Worm (Caenorhabditis elegans) whole organism, L4 larva: ENCODE results near the gene Y82E9BR.10.

Source experiments
- D1046.2 ChIP-seq: fragments of 200-800 bp; sonication (Bioruptor generic); IDR thresholded peaks from 2 replicates; pipeline ENCODE4 v1.3.6; 2022; ENCODE audit warnings: missing genetic modification characterization, missing compliant biosample characterization
- F26F4.8 ChIP-seq: fragments of 200-800 bp; sonication (Bioruptor generic); conservative IDR thresholded peaks from 2 replicates; pipeline ENCODE4 v1.3.6; 2022; ENCODE audit warnings: missing genetic modification characterization, missing compliant biosample characterization
- F37D6.2 ChIP-seq: sonication (generic microtip); optimal IDR thresholded peaks from 2 replicates; lab custom pipeline; 2016; ENCODE audit warnings: mild to moderate bottlenecking, missing genetic modification characterization, missing compliant biosample characterization
- F49E8.2 ChIP-seq: sonication (generic microtip); optimal IDR thresholded peaks from 2 replicates; lab custom pipeline; 2016; ENCODE audit warnings: missing compliant biosample characterization, mild to moderate bottlenecking, missing genetic modification characterization, borderline replicate concordance
- T20F7.1 ChIP-seq: fragments of 200-800 bp; sonication (Bioruptor generic); optimal IDR thresholded peaks from 2 replicates; lab custom pipeline; 2018; ENCODE audit warnings: mild to moderate bottlenecking, missing genetic modification characterization, missing compliant biosample characterization
- T26A8.4 ChIP-seq: fragments of 200-800 bp; sonication (Bioruptor generic); IDR thresholded peaks from 2 replicates; pipeline ENCODE4 v1.3.6; 2022; ENCODE audit warnings: missing genetic modification characterization, missing compliant biosample characterization
- Y48G9A.11 ChIP-seq: fragments of 200-800 bp; sonication (Bioruptor generic); IDR thresholded peaks from 2 replicates; pipeline ENCODE4 v1.3.6; 2022; ENCODE audit warnings: missing genetic modification reagents, missing genetic modification characterization, missing compliant biosample characterization
- Y75B8A.6 ChIP-seq: fragments of 200-800 bp; sonication (Bioruptor generic); IDR thresholded peaks from 2 replicates; pipeline ENCODE4 v1.3.6; 2022; ENCODE audit warnings: missing genetic modification reagents, missing genetic modification characterization, missing compliant biosample characterization
- ZK337.2 ChIP-seq: fragments of 200-800 bp; sonication (Bioruptor generic); IDR thresholded peaks from 2 replicates; pipeline ENCODE4 v1.3.6; 2022; ENCODE audit warnings: missing genetic modification reagents, missing genetic modification characterization, missing compliant biosample characterization
- ZK546.5 ChIP-seq, 2 experiments: sonication (generic microtip); optimal IDR thresholded peaks; 2 replicates each; lab custom pipeline; 2017; ENCODE audit warnings: missing biosample characterization in 2 of 2, missing genetic modification characterization in 2 of 2
- aly-2 ChIP-seq: sonication (generic microtip); optimal IDR thresholded peaks from 2 replicates; lab custom pipeline; 2018; ENCODE audit warnings: missing biosample characterization, missing genetic modification characterization
- ama-1 ChIP-seq: fragments of 150-350 bp; optimal IDR thresholded peaks from 2 replicates; lab custom pipeline; 2014; ENCODE audit warnings: inconsistent platforms, mixed read lengths
- attf-4 ChIP-seq: sonication (generic microtip); optimal IDR thresholded peaks from 3 replicates; lab custom pipeline; 2017; ENCODE audit warnings: missing biosample characterization, missing genetic modification characterization
- ceh-28 ChIP-seq: fragments of 150-350 bp; optimal IDR thresholded peaks from 2 replicates; lab custom pipeline; 2014; ENCODE audit warnings: missing biosample characterization, missing genetic modification reagents, missing genetic modification characterization
- ceh-32 ChIP-seq: sonication (generic microtip); optimal IDR thresholded peaks from 2 replicates; lab custom pipeline; 2016; ENCODE audit warnings: mild to moderate bottlenecking, missing genetic modification characterization, missing compliant biosample characterization; ENCODE audit not compliant: poor library complexity
- ceh-44 ChIP-seq: fragments of 200-800 bp; sonication (Bioruptor generic); IDR thresholded peaks from 2 replicates; pipeline ENCODE4 v1.3.6; 2022; ENCODE audit warnings: missing genetic modification reagents, missing genetic modification characterization, missing compliant biosample characterization
- ceh-82 ChIP-seq: sonication (generic microtip); optimal IDR thresholded peaks from 2 replicates; lab custom pipeline; 2017; ENCODE audit warnings: missing biosample characterization, missing genetic modification characterization
- ces-1 ChIP-seq: fragments of 150-350 bp; sonication (generic microtip); optimal IDR thresholded peaks from 4 replicates; lab custom pipeline; 2014; ENCODE audit warnings: missing biosample characterization, missing genetic modification reagents, missing genetic modification characterization
- daf-16 ChIP-seq, 3 experiments: sonication (generic microtip); optimal IDR thresholded peaks; 2 replicates each; lab custom pipeline; 2016 to 2017; ENCODE audit warnings: missing genetic modification characterization in 3 of 3, missing genetic modification reagents in 3 of 3, mild to moderate bottlenecking in 2 of 3, missing compliant biosample characterization in 2 of 3, missing biosample characterization in 1 of 3, moderate library complexity in 1 of 3
- dmd-6 ChIP-seq: fragments of 200-800 bp; sonication (Bioruptor generic); IDR thresholded peaks from 2 replicates; pipeline ENCODE4 v1.3.6; 2022; ENCODE audit warnings: missing genetic modification reagents, missing genetic modification characterization, missing compliant biosample characterization
- dmd-8 ChIP-seq: fragments of 200-800 bp; sonication (Bioruptor generic); IDR thresholded peaks from 2 replicates; pipeline ENCODE4 v1.3.6; 2022; ENCODE audit warnings: missing genetic modification characterization, missing compliant biosample characterization
- dpl-1 ChIP-seq: fragments of 150-350 bp; optimal IDR thresholded peaks from 2 replicates; lab custom pipeline; 2014; ENCODE audit warnings: missing biosample characterization, missing genetic modification reagents, missing genetic modification characterization
- dve-1 ChIP-seq: sonication (generic microtip); optimal IDR thresholded peaks from 2 replicates; lab custom pipeline; 2017; ENCODE audit warnings: antibody characterized with exemption, mild to moderate bottlenecking, missing genetic modification characterization, missing compliant biosample characterization; ENCODE audit not compliant: insufficient read depth
- egl-27 ChIP-seq: sonication (generic microtip); optimal IDR thresholded peaks from 3 replicates; lab custom pipeline; 2017; ENCODE audit warnings: missing biosample characterization, missing genetic modification reagents, missing genetic modification characterization
- egl-43 ChIP-seq: fragments of 200-800 bp; sonication (Bioruptor generic); IDR thresholded peaks from 2 replicates; pipeline ENCODE4 v1.3.6; 2022; ENCODE audit warnings: missing genetic modification reagents, missing genetic modification characterization, missing compliant biosample characterization
- hif-1 ChIP-seq, 2 experiments: sonication (generic microtip); optimal IDR thresholded peaks; 2 replicates each; lab custom pipeline; 2016 to 2017; ENCODE audit warnings: missing compliant biosample characterization in 2 of 2, missing genetic modification characterization in 2 of 2, missing genetic modification reagents in 2 of 2, missing genotype in 2 of 2, mild to moderate bottlenecking in 1 of 2
- jun-1 ChIP-seq: fragments of 150-350 bp; optimal IDR thresholded peaks from 2 replicates; lab custom pipeline; 2014; ENCODE audit warnings: missing biosample characterization, missing genetic modification reagents, missing genetic modification characterization
- lin-1 ChIP-seq: fragments of 200-800 bp; sonication (Bioruptor generic); IDR thresholded peaks from 2 replicates; pipeline ENCODE4 v1.3.6; 2022; ENCODE audit warnings: missing genetic modification reagents, missing genetic modification characterization, missing compliant biosample characterization
- lin-13 ChIP-seq: fragments of 150-350 bp; optimal IDR thresholded peaks from 2 replicates; lab custom pipeline; 2014; ENCODE audit warnings: missing biosample characterization, missing genetic modification reagents, missing genetic modification characterization
- lin-29 ChIP-seq: fragments of 200-800 bp; sonication (Bioruptor generic); IDR thresholded peaks from 2 replicates; pipeline ENCODE4 v1.3.6; 2022; ENCODE audit warnings: missing genetic modification reagents, missing genetic modification characterization, missing compliant biosample characterization
- madf-9 ChIP-seq: fragments of 200-800 bp; sonication (Bioruptor generic); conservative IDR thresholded peaks from 2 replicates; pipeline ENCODE4 v1.3.6; 2022; ENCODE audit warnings: missing genetic modification reagents, missing genetic modification characterization, missing compliant biosample characterization
- mdl-1 ChIP-seq, 2 experiments: fragments of 150-350 bp in 1 of 2; sonication (generic microtip) in 1 of 2; optimal IDR thresholded peaks; 2 replicates each; lab custom pipeline; 2014 to 2017; ENCODE audit warnings: missing biosample characterization in 2 of 2, missing genetic modification characterization in 2 of 2
- mes-2 ChIP-seq: sonication (generic microtip); optimal IDR thresholded peaks from 2 replicates; lab custom pipeline; 2016; ENCODE audit warnings: missing genotype, mild to moderate bottlenecking, missing genetic modification characterization, missing compliant biosample characterization; ENCODE audit not compliant: poor library complexity, severe bottlenecking
- nhr-111 ChIP-seq: fragments of 200-800 bp; sonication (Bioruptor generic); optimal IDR thresholded peaks from 2 replicates; lab custom pipeline; 2018; ENCODE audit warnings: mild to moderate bottlenecking, missing genetic modification characterization, missing compliant biosample characterization
- nhr-25 ChIP-seq: sonication (generic microtip); optimal IDR thresholded peaks from 2 replicates; lab custom pipeline; 2017; ENCODE audit warnings: missing genetic modification characterization, mild to moderate bottlenecking, missing compliant biosample characterization, antibody characterized with exemption, moderate library complexity, borderline replicate concordance; ENCODE audit not compliant: insufficient read depth
- nhr-41 ChIP-seq: fragments of 200-800 bp; sonication (Bioruptor generic); IDR thresholded peaks from 2 replicates; pipeline ENCODE4 v1.3.6; 2022; ENCODE audit warnings: missing genetic modification reagents, missing genetic modification characterization, missing compliant biosample characterization
- nhr-48 ChIP-seq: sonication (generic microtip); optimal IDR thresholded peaks from 2 replicates; lab custom pipeline; 2016; ENCODE audit warnings: mild to moderate bottlenecking, missing genetic modification characterization, missing compliant biosample characterization
- php-3 ChIP-seq: fragments of 200-800 bp; sonication (Bioruptor generic); IDR thresholded peaks from 2 replicates; pipeline ENCODE4 v1.3.6; 2022; ENCODE audit warnings: missing genetic modification reagents, missing genetic modification characterization, missing compliant biosample characterization
- pqm-1 ChIP-seq: sonication (generic microtip); optimal IDR thresholded peaks from 2 replicates; lab custom pipeline; 2017; ENCODE audit warnings: missing biosample characterization, missing genetic modification characterization
- rbr-2 ChIP-seq: sonication (generic microtip); optimal IDR thresholded peaks from 2 replicates; lab custom pipeline; 2016; ENCODE audit warnings: missing genotype, missing genetic modification characterization, missing compliant biosample characterization
- skn-1 ChIP-seq: fragments of 150-350 bp; optimal IDR thresholded peaks from 2 replicates; lab custom pipeline; 2014; ENCODE audit warnings: missing biosample characterization, missing genetic modification characterization
- snpc-4 ChIP-seq: fragments of 150-350 bp; optimal IDR thresholded peaks from 2 replicates; lab custom pipeline; 2014; ENCODE audit warnings: missing biosample characterization, missing genetic modification characterization
- tag-97 ChIP-seq: fragments of 200-800 bp; sonication (Bioruptor generic); IDR thresholded peaks from 2 replicates; pipeline ENCODE4 v1.3.6; 2022; ENCODE audit warnings: missing genetic modification characterization, missing compliant biosample characterization
- tra-1 ChIP-seq: fragments of 200-800 bp; sonication (Bioruptor generic); IDR thresholded peaks from 2 replicates; pipeline ENCODE4 v1.3.6; 2022; ENCODE audit warnings: missing genetic modification reagents, missing genetic modification characterization, missing compliant biosample characterization
- unc-130 ChIP-seq: sonication (generic microtip); optimal IDR thresholded peaks from 2 replicates; lab custom pipeline; 2016; ENCODE audit warnings: missing genetic modification reagents, missing genetic modification characterization, missing compliant biosample characterization
- unc-39 ChIP-seq: sonication (generic microtip); optimal IDR thresholded peaks from 2 replicates; lab custom pipeline; 2017; ENCODE audit warnings: missing biosample characterization, missing genetic modification characterization
- vab-7 ChIP-seq: fragments of 200-800 bp; sonication (Bioruptor generic); IDR thresholded peaks from 2 replicates; pipeline ENCODE4 v1.3.6; 2022; ENCODE audit warnings: missing genetic modification reagents, missing genetic modification characterization, missing compliant biosample characterization
- zfp-2 ChIP-seq: sonication (generic microtip); optimal IDR thresholded peaks from 2 replicates; lab custom pipeline; 2016; ENCODE audit warnings: mild to moderate bottlenecking, missing genetic modification characterization, missing compliant biosample characterization
- zfp-3 ChIP-seq: fragments of 200-800 bp; sonication (Bioruptor generic); conservative IDR thresholded peaks from 2 replicates; pipeline ENCODE4 v1.3.6; 2022; ENCODE audit warnings: missing genetic modification reagents, missing genetic modification characterization, missing compliant biosample characterization
- zip-2 ChIP-seq: fragments of 150-350 bp; optimal IDR thresholded peaks from 2 replicates; lab custom pipeline; 2014; ENCODE audit warnings: missing biosample characterization, missing genetic modification characterization

Y82E9BR.10 gene

DNA sequence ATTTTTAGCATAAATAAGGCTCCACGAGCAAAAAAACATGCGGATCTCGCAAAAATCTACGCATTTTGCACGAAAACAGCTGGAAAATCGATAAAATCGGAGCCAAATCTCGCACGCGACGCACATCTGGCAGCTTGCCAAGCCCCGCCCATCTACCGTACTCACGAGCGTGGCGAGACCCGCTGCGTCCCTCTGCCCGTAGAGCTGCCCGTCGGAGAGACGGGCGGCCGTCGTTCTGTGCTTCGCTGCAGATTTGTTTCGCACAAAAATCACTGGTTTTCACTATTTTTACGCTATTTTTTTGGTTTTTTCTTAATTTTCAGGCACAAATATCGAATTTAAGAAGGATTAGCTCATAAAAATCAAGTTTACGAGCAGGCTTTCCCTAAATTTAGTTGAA is 43.3 kb upstream of the Y82E9BR.10 start (continued):
- peak; percentile 66; the same call in 1 of the 2 replicates for TF ChIP-seq Y48G9A.11 (GFP tag; lab: Robert Waterston, UW)
- peak; percentile 82 for TF ChIP-seq T20F7.1
- TF ChIP-seq nhr-111 (GFP tag; lab: Kevin White, UChicago), result no peak
- no peak for TF ChIP-seq zip-2 (tag; lab: Kevin White, UChicago)
- TF ChIP-seq madf-9, result peak; percentile 74
- TF ChIP-seq vab-7 (GFP tag; lab: Robert Waterston, UW), result peak; percentile 45; the same call in 1 of the 2 replicates
- peak; percentile 95 for TF ChIP-seq ama-1 (lab: Kevin White, UChicago)
- peak; percentile 84 for TF ChIP-seq T26A8.4
- peak; percentile 15 for TF ChIP-seq ceh-28 (tag; lab: Kevin White, UChicago)
- TF ChIP-seq zfp-2, result peak; percentile 97
- no peak for TF ChIP-seq ceh-82 (tag; lab: Kevin White, UChicago)
- TF ChIP-seq tra-1 (GFP tag; lab: Robert Waterston, UW), result peak; percentile 74
- TF ChIP-seq ZK546.5 (tag; optimal IDR thresholded peaks at IDR 0.05; lab: Kevin White, UChicago), result peak; percentile 51 to 94
- no peak for TF ChIP-seq F26F4.8 (GFP tag; lab: Robert Waterston, UW)
- TF ChIP-seq tag-97, result no peak
- TF ChIP-seq lin-29 (GFP tag; lab: Robert Waterston, UW), result 0 out of 2 replicates have a peak, but pooled peaks have one; percentile 23
- TF ChIP-seq mdl-1 (tag; optimal IDR thresholded peaks at IDR 0.05; lab: Kevin White, UChicago), result peak; percentile 36 to 73
- peak; percentile 89 for TF ChIP-seq dve-1
- peak; percentile 34 for TF ChIP-seq F49E8.2 (tag; lab: Kevin White, UChicago)
- peak; percentile 38 to 51 for TF ChIP-seq daf-16 (GFP tag; optimal IDR thresholded peaks at IDR 0.05; lab: Kevin White, UChicago)
- TF ChIP-seq daf-16 (tag; optimal IDR thresholded peaks at IDR 0.05; lab: Kevin White, UChicago), result peak; percentile 48
- no peak for TF ChIP-seq ces-1 (GFP tag; lab: Kevin White, UChicago)
- no peak for TF ChIP-seq ZK337.2 (GFP tag; lab: Robert Waterston, UW)
- no peak for TF ChIP-seq Y75B8A.6
- TF ChIP-seq D1046.2 (GFP tag; lab: Robert Waterston, UW), result no peak
- TF ChIP-seq pqm-1 (tag; lab: Kevin White, UChicago), result peak; percentile 14
- TF ChIP-seq skn-1, result no peak
- TF ChIP-seq F37D6.2 (tag; lab: Kevin White, UChicago), result peak; percentile 71
- TF ChIP-seq egl-27 (tag; lab: Kevin White, UChicago), result no peak
- TF ChIP-seq unc-39 (tag; lab: Kevin White, UChicago), result no peak
- peak; percentile 84 for TF ChIP-seq zfp-3
- TF ChIP-seq php-3 (GFP tag; lab: Robert Waterston, UW), result peak; percentile 16; the same call in 1 of the 2 replicates
- TF ChIP-seq nhr-41 (GFP tag; lab: Robert Waterston, UW), result no peak
- TF ChIP-seq hif-1 (tag; optimal IDR thresholded peaks at IDR 0.05; lab: Kevin White, UChicago), result peak; percentile 10 to 79
- TF ChIP-seq nhr-48 (tag; lab: Kevin White, UChicago), result peak; percentile 44
- no peak for TF ChIP-seq dmd-8 (GFP tag; lab: Robert Waterston, UW)
- peak; percentile 58 for TF ChIP-seq unc-130 (GFP tag; lab: Kevin White, UChicago)
- peak; percentile 7 for TF ChIP-seq snpc-4 (tag; lab: Kevin White, UChicago)
- TF ChIP-seq jun-1, result peak; percentile 54
- TF ChIP-seq aly-2, result no peak
- TF ChIP-seq dpl-1 (GFP tag; lab: Kevin White, UChicago), result peak; percentile 77
- peak; percentile 89 for TF ChIP-seq rbr-2 (tag; lab: Kevin White, UChicago)
- TF ChIP-seq ceh-44 (GFP tag; lab: Robert Waterston, UW), result peak; percentile 76
- TF ChIP-seq lin-1, result peak; percentile 20; the same call in 1 of the 2 replicates
- TF ChIP-seq mes-2 (tag; lab: Kevin White, UChicago), result peak; percentile 91
- peak; percentile 78 for TF ChIP-seq lin-13 (GFP tag; lab: Kevin White, UChicago)
- no peak for TF ChIP-seq attf-4 (tag; lab: Kevin White, UChicago)
- TF ChIP-seq nhr-25 (tag; lab: Kevin White, UChicago), result peak; percentile 74
- peak; percentile 63 for TF ChIP-seq egl-43 (GFP tag; lab: Robert Waterston, UW)
- no peak for TF ChIP-seq ceh-32 (tag; lab: Kevin White, UChicago)
- peak; percentile 82 for TF ChIP-seq dmd-6 (GFP tag; lab: Robert Waterston, UW)
